Worm (Caenorhabditis elegans) whole organism, young adult: ENCODE measurements around the gene R05G6.10.

Source experiments
- B0035.1 ChIP-seq: sonication (generic microtip); optimal IDR thresholded peaks from 2 replicates; lab custom pipeline; 2016; ENCODE audit warnings: missing genetic modification characterization, mild to moderate bottlenecking, missing compliant biosample characterization, missing genotype, missing genetic modification reagents
- C06A6.2 ChIP-seq: fragments of 200-800 bp; sonication (Bioruptor generic); conservative IDR thresholded peaks from 2 replicates; pipeline ENCODE4 v1.3.6; 2022; ENCODE audit warnings: missing genetic modification characterization, missing compliant biosample characterization
- F22D6.2 ChIP-seq: sonication (generic microtip); optimal IDR thresholded peaks from 2 replicates; lab custom pipeline; 2016; ENCODE audit warnings: mild to moderate bottlenecking, missing genetic modification characterization, missing compliant biosample characterization
- F23B12.7 ChIP-seq: sonication (generic microtip); optimal IDR thresholded peaks from 2 replicates; lab custom pipeline; 2017; ENCODE audit warnings: missing genetic modification characterization, mild to moderate bottlenecking, missing compliant biosample characterization, antibody characterized with exemption, moderate library complexity; ENCODE audit not compliant: insufficient read depth
- F33H1.4 ChIP-seq: fragments of 200-800 bp; sonication (Bioruptor generic); IDR thresholded peaks from 2 replicates; pipeline ENCODE4 v1.3.6; 2022; ENCODE audit warnings: missing genetic modification reagents, missing genetic modification characterization, missing compliant biosample characterization
- F37B4.10 ChIP-seq: fragments of 200-800 bp; sonication (Bioruptor generic); IDR thresholded peaks from 2 replicates; pipeline ENCODE4 v1.3.6; 2022; ENCODE audit warnings: missing genetic modification characterization, missing compliant biosample characterization
- F49E8.2 ChIP-seq: sonication (generic microtip); optimal IDR thresholded peaks from 3 replicates; lab custom pipeline; 2017; ENCODE audit warnings: missing genetic modification characterization, mild to moderate bottlenecking, missing compliant biosample characterization, antibody characterized with exemption, moderate library complexity; ENCODE audit not compliant: insufficient read depth
- F57A8.1 ChIP-seq: fragments of 200-800 bp; sonication (Bioruptor generic); optimal IDR thresholded peaks from 2 replicates; lab custom pipeline; 2018; ENCODE audit warnings: mild to moderate bottlenecking, missing genetic modification characterization, moderate library complexity, missing compliant biosample characterization
- Y53F4B.3 ChIP-seq: fragments of 200-800 bp; sonication (Bioruptor generic); IDR thresholded peaks from 2 replicates; pipeline ENCODE4 v1.3.6; 2022; ENCODE audit warnings: missing genetic modification reagents, missing genetic modification characterization, missing compliant biosample characterization
- ama-1 ChIP-seq, 3 experiments: fragments of 150-350 bp in 1 of 3; sonication (generic microtip) in 2 of 3; optimal IDR thresholded peaks; 2 replicates each; lab custom pipeline; 2014 to 2018; ENCODE audit warnings: missing biosample characterization in 2 of 3, missing genetic modification characterization in 2 of 3, missing genetic modification reagents in 2 of 3
- athp-1 ChIP-seq: sonication (generic microtip); optimal IDR thresholded peaks from 2 replicates; lab custom pipeline; 2017; ENCODE audit warnings: mild to moderate bottlenecking, missing genetic modification characterization, missing compliant biosample characterization
- attf-5 ChIP-seq: fragments of 200-800 bp; sonication (Bioruptor generic); optimal IDR thresholded peaks from 2 replicates; lab custom pipeline; 2018; ENCODE audit warnings: mild to moderate bottlenecking, missing genetic modification characterization, missing compliant biosample characterization
- ccch-3 ChIP-seq: fragments of 200-800 bp; sonication (Bioruptor generic); optimal IDR thresholded peaks from 2 replicates; lab custom pipeline; 2018; ENCODE audit warnings: mild to moderate bottlenecking, missing genetic modification characterization, missing compliant biosample characterization
- ceh-100 ChIP-seq: fragments of 200-800 bp; sonication (Bioruptor generic); IDR thresholded peaks from 2 replicates; pipeline ENCODE4 v1.3.6; 2022; ENCODE audit warnings: missing genetic modification reagents, missing genetic modification characterization, missing compliant biosample characterization
- ceh-58 ChIP-seq: fragments of 200-800 bp; sonication (Bioruptor generic); IDR thresholded peaks from 2 replicates; pipeline ENCODE4 v1.3.6; 2022; ENCODE audit warnings: missing genetic modification characterization, missing compliant biosample characterization
- chd-7 ChIP-seq: sonication (generic microtip); optimal IDR thresholded peaks from 2 replicates; lab custom pipeline; 2016; ENCODE audit warnings: mild to moderate bottlenecking, missing genetic modification characterization, moderate library complexity, missing compliant biosample characterization
- dpff-1 ChIP-seq: sonication (generic microtip); optimal IDR thresholded peaks from 2 replicates; lab custom pipeline; 2017; ENCODE audit warnings: mild to moderate bottlenecking, missing genetic modification characterization, missing compliant biosample characterization
- ekl-4 ChIP-seq: fragments of 200-800 bp; sonication (Bioruptor generic); IDR thresholded peaks from 2 replicates; pipeline ENCODE4 v1.3.6; 2022; ENCODE audit warnings: missing genetic modification reagents, missing genetic modification characterization, missing compliant biosample characterization
- fkh-3 ChIP-seq: sonication (generic microtip); optimal IDR thresholded peaks from 2 replicates; lab custom pipeline; 2016; ENCODE audit warnings: mild to moderate bottlenecking, missing genetic modification characterization, missing compliant biosample characterization
- hmg-1.2 ChIP-seq: fragments of 200-800 bp; sonication (Bioruptor generic); IDR thresholded peaks from 2 replicates; pipeline ENCODE4 v1.3.6; 2022; ENCODE audit warnings: missing genetic modification reagents, missing genetic modification characterization, missing compliant biosample characterization
- hrde-1 ChIP-seq: sonication (generic microtip); optimal IDR thresholded peaks from 2 replicates; lab custom pipeline; 2016; ENCODE audit warnings: missing genetic modification characterization, mild to moderate bottlenecking, missing compliant biosample characterization, moderate library complexity, missing genotype, missing genetic modification reagents, borderline replicate concordance
- hsf-1 ChIP-seq: fragments of 200-800 bp; sonication (Bioruptor generic); IDR thresholded peaks from 2 replicates; pipeline ENCODE4 v1.3.6; 2022; ENCODE audit warnings: missing genetic modification reagents, missing genetic modification characterization, missing compliant biosample characterization
- lin-26 ChIP-seq: fragments of 200-800 bp; sonication (Bioruptor generic); IDR thresholded peaks from 2 replicates; pipeline ENCODE4 v1.3.6; 2022; ENCODE audit warnings: missing genetic modification reagents, missing genetic modification characterization, missing compliant biosample characterization
- lin-54 ChIP-seq: fragments of 200-800 bp; sonication (Bioruptor generic); optimal IDR thresholded peaks from 2 replicates; lab custom pipeline; 2018; ENCODE audit warnings: mild to moderate bottlenecking, missing genetic modification characterization, missing compliant biosample characterization
- madf-3 ChIP-seq: fragments of 200-800 bp; sonication (Bioruptor generic); IDR thresholded peaks from 2 replicates; pipeline ENCODE4 v1.3.6; 2022; ENCODE audit warnings: missing genetic modification reagents, missing genetic modification characterization, missing compliant biosample characterization
- mes-4 ChIP-seq: sonication (generic microtip); optimal IDR thresholded peaks from 2 replicates; lab custom pipeline; 2016; ENCODE audit warnings: missing genotype, missing genetic modification characterization, missing compliant biosample characterization
- nfya-1 ChIP-seq: sonication (generic microtip); optimal IDR thresholded peaks from 2 replicates; lab custom pipeline; 2017; ENCODE audit warnings: antibody characterized with exemption, missing compliant biosample characterization, missing genetic modification characterization, borderline replicate concordance; ENCODE audit not compliant: insufficient read depth
- nfyb-1 ChIP-seq: fragments of 200-800 bp; sonication (Bioruptor generic); IDR thresholded peaks from 2 replicates; pipeline ENCODE4 v1.3.6; 2022; ENCODE audit warnings: missing genetic modification reagents, missing genetic modification characterization, missing compliant biosample characterization
- repo-1 ChIP-seq: sonication (generic microtip); optimal IDR thresholded peaks from 2 replicates; lab custom pipeline; 2017; ENCODE audit warnings: mild to moderate bottlenecking, missing genetic modification characterization, missing compliant biosample characterization
- snpc-1.3 ChIP-seq: sonication (generic microtip); optimal IDR thresholded peaks from 2 replicates; lab custom pipeline; 2017; ENCODE audit warnings: missing genetic modification characterization, mild to moderate bottlenecking, missing compliant biosample characterization, antibody characterized with exemption, moderate library complexity, missing genotype, missing genetic modification reagents; ENCODE audit not compliant: insufficient read depth
- snpc-3.4 ChIP-seq: sonication (generic microtip); optimal IDR thresholded peaks from 2 replicates; lab custom pipeline; 2017; ENCODE audit warnings: missing genetic modification characterization, mild to moderate bottlenecking, missing compliant biosample characterization, antibody characterized with exemption, moderate library complexity, missing genotype, missing genetic modification reagents
- snpc-4 ChIP-seq, 5 experiments: fragments of 150-350 bp in 1 of 5; sonication (generic microtip) in 4 of 5; optimal IDR thresholded peaks; 2 replicates each; lab custom pipeline; 2014 to 2018; ENCODE audit warnings: missing genetic modification characterization in 5 of 5, missing biosample characterization in 3 of 5, antibody characterized with exemption in 2 of 5, mild to moderate bottlenecking in 2 of 5, missing compliant biosample characterization in 2 of 5, missing genotype in 2 of 5, moderate library complexity in 2 of 5, missing genetic modification reagents in 1 of 5
- ztf-25 ChIP-seq: fragments of 200-800 bp; sonication (Bioruptor generic); IDR thresholded peaks from 2 replicates; pipeline ENCODE4 v1.3.6; 2022; ENCODE audit warnings: missing genetic modification reagents, missing genetic modification characterization, missing compliant biosample characterization
- ztf-26 ChIP-seq: sonication (generic microtip); optimal IDR thresholded peaks from 2 replicates; lab custom pipeline; 2017; ENCODE audit warnings: missing genetic modification characterization, missing compliant biosample characterization

R05G6.10 gene

ce11 chrIV:7558653-7559052, 16.3 kb upstream of the R05G6.10 start:
- no peak for TF ChIP-seq ceh-100
- TF ChIP-seq F49E8.2 (tag; lab: Kevin White, UChicago) = peak; percentile 81
- no peak for TF ChIP-seq ccch-3 (GFP tag; lab: Kevin White, UChicago)
- TF ChIP-seq ceh-58 (GFP tag; lab: Robert Waterston, UW) = no peak
- TF ChIP-seq ztf-25 = 0 out of 2 replicates have a peak, but pooled peaks have one; percentile 32
- peak; percentile 28 for TF ChIP-seq chd-7
- peak; percentile 66 for TF ChIP-seq hrde-1 (tag; lab: Kevin White, UChicago)
- TF ChIP-seq repo-1 = no peak
- no peak for TF ChIP-seq nfyb-1 (GFP tag; lab: Robert Waterston, UW)
- TF ChIP-seq F23B12.7 (tag; lab: Kevin White, UChicago) = no peak
- TF ChIP-seq lin-26 (GFP tag; lab: Robert Waterston, UW) = no peak
- no peak for TF ChIP-seq ama-1 (optimal IDR thresholded peaks at IDR 0.05; lab: Kevin White, UChicago)
- peak in 1 of 2 experiments; percentile 22 for TF ChIP-seq ama-1 (GFP tag; optimal IDR thresholded peaks at IDR 0.05; lab: Kevin White, UChicago)
- TF ChIP-seq madf-3 = 0 out of 2 replicates have a peak, but pooled peaks have one; percentile 5
- TF ChIP-seq lin-54 (GFP tag; lab: Kevin White, UChicago) = peak; percentile 30
- TF ChIP-seq snpc-4 (GFP tag; optimal IDR thresholded peaks at IDR 0.05; lab: Kevin White, UChicago) = peak; percentile 32
- peak in 1 of 4 experiments; percentile 1 for TF ChIP-seq snpc-4 (tag; optimal IDR thresholded peaks at IDR 0.05; lab: Kevin White, UChicago)
- peak; percentile 27 for TF ChIP-seq mes-4 (tag; lab: Kevin White, UChicago)
- TF ChIP-seq ekl-4 (GFP tag; lab: Robert Waterston, UW) = 0 out of 2 replicates have a peak, but pooled peaks have one; percentile 26
- TF ChIP-seq hsf-1 (GFP tag; lab: Robert Waterston, UW) = peak; percentile 39; the same call in 1 of the 2 replicates
- no peak for TF ChIP-seq fkh-3 (tag; lab: Kevin White, UChicago)
- TF ChIP-seq snpc-3.4 = no peak
- TF ChIP-seq athp-1 (tag; lab: Kevin White, UChicago) = no peak

- TF ChIP-seq F33H1.4 = no peak
- no peak for TF ChIP-seq B0035.1 (tag; lab: Kevin White, UChicago)
- no peak for TF ChIP-seq F57A8.1
- TF ChIP-seq Y53F4B.3 (GFP tag; lab: Robert Waterston, UW) = no peak
- TF ChIP-seq C06A6.2 (GFP tag; lab: Robert Waterston, UW) = no peak
- TF ChIP-seq dpff-1 = no peak
- no peak for TF ChIP-seq ceh-58 (GFP tag; lab: Robert Waterston, UW)
- no peak for TF ChIP-seq lin-26 (GFP tag; lab: Robert Waterston, UW)
- no peak for TF ChIP-seq mes-4 (tag; lab: Kevin White, UChicago)
- TF ChIP-seq nfyb-1 (GFP tag; lab: Robert Waterston, UW) = no peak
- no peak for TF ChIP-seq nfya-1 (tag; lab: Kevin White, UChicago)
- TF ChIP-seq F37B4.10 = no peak
- TF ChIP-seq attf-5 = no peak
- TF ChIP-seq snpc-1.3 (tag; lab: Kevin White, UChicago) = no peak
- no peak for TF ChIP-seq F22D6.2 (tag; lab: Kevin White, UChicago)
Measured at ce11 chrIV:7556265-7556866, 14.0 kb upstream of the R05G6.10 start, which contains the start of the genes F49E8.7, F49E8.8 and nprl-2. Gene F49E8.7 (minus strand): TSS chrIV:7556365. Gene F49E8.8 (plus strand): TSS chrIV:7556637. Gene nprl-2 (plus strand): TSS chrIV:7556816.

- TF ChIP-seq ztf-26 (tag; lab: Kevin White, UChicago) (no peak), hmg-1.2 (peak; percentile 38; the same call in 1 of the 2 replicates)
Measured at ce11 chrIV:7554351-7554750, 12.0 kb upstream of the R05G6.10 start, which contains the start of gene F49E8.6. Gene F49E8.6 (minus strand): TSS chrIV:7554667.
